Fruit fly (Drosophila melanogaster) whole organism, pupa: ENCODE data around the gene CG32388.

Source experiments
- CG10348 ChIP-seq: fragments of 200-800 bp; sonication (Bioruptor generic); IDR thresholded peaks from 2 replicates; pipeline ENCODE4 v1.3.6; 2022; ENCODE audit warnings: missing biosample characterization, missing genetic modification characterization
- CG12605 ChIP-seq: fragments of 200-800 bp; sonication (Bioruptor generic); IDR thresholded peaks from 2 replicates; pipeline ENCODE4 v1.3.6; 2022; ENCODE audit warnings: missing biosample characterization, missing genetic modification characterization
- CG13204 ChIP-seq: fragments of 200-800 bp; sonication (Bioruptor generic); optimal IDR thresholded peaks from 2 replicates; lab custom pipeline; 2018; ENCODE audit warnings: missing biosample characterization, mild to moderate bottlenecking, missing genetic modification characterization, moderate library complexity
- CG14655 ChIP-seq: fragments of 200-800 bp; sonication (Bioruptor generic); optimal IDR thresholded peaks from 3 replicates; lab custom pipeline; 2017; ENCODE audit warnings: mild to moderate bottlenecking, missing biosample characterization, missing genetic modification reagents, missing genetic modification characterization
- CG15710 ChIP-seq: fragments of 200-800 bp; sonication (Bioruptor generic); optimal IDR thresholded peaks from 2 replicates; lab custom pipeline; 2018; ENCODE audit warnings: missing biosample characterization, mild to moderate bottlenecking, missing genetic modification characterization, moderate library complexity
- CG17806 ChIP-seq: fragments of 200-800 bp; sonication (Bioruptor generic); optimal IDR thresholded peaks from 2 replicates; lab custom pipeline; 2018; ENCODE audit warnings: missing biosample characterization, mild to moderate bottlenecking, missing genetic modification characterization, moderate library complexity
- CG32121 ChIP-seq: fragments of 200-800 bp; sonication (Bioruptor generic); IDR thresholded peaks from 2 replicates; pipeline ENCODE4 v1.3.6; 2022; ENCODE audit warnings: missing biosample characterization, missing genetic modification characterization
- CG34367 ChIP-seq: fragments of 200-800 bp; sonication (Bioruptor generic); optimal IDR thresholded peaks from 2 replicates; lab custom pipeline; 2018; ENCODE audit warnings: missing biosample characterization, mild to moderate bottlenecking, missing genetic modification characterization
- CG4496 ChIP-seq: fragments of 200-800 bp; sonication (Bioruptor generic); IDR thresholded peaks from 3 replicates; pipeline ENCODE4 v1.3.6; 2022; ENCODE audit warnings: missing biosample characterization, missing genetic modification characterization
- CG8159 ChIP-seq: fragments of 200-800 bp; sonication (Bioruptor generic); optimal IDR thresholded peaks from 3 replicates; lab custom pipeline; 2018; ENCODE audit warnings: missing biosample characterization, mild to moderate bottlenecking, missing genetic modification characterization, moderate library complexity
- CG8301 ChIP-seq: fragments of 200-800 bp; sonication (Bioruptor generic); optimal IDR thresholded peaks from 2 replicates; lab custom pipeline; 2018; ENCODE audit warnings: missing biosample characterization, mild to moderate bottlenecking, missing genetic modification characterization
- CG9948 ChIP-seq: fragments of 200-800 bp; sonication (Bioruptor generic); optimal IDR thresholded peaks from 2 replicates; lab custom pipeline; 2018; ENCODE audit warnings: missing biosample characterization, mild to moderate bottlenecking, missing genetic modification characterization, moderate library complexity
- D1 ChIP-seq: fragments of 200-800 bp; sonication (Bioruptor generic); optimal IDR thresholded peaks from 2 replicates; lab custom pipeline; 2018; ENCODE audit warnings: missing biosample characterization, mild to moderate bottlenecking, missing genetic modification characterization, moderate library complexity
- EcR ChIP-seq: fragments of 200-800 bp; sonication (Bioruptor generic); optimal IDR thresholded peaks from 3 replicates; lab custom pipeline; 2019; ENCODE audit warnings: missing biosample characterization, missing genetic modification characterization, mild to moderate bottlenecking, moderate library complexity, missing genetic modification reagents
- Ets98B ChIP-seq: fragments of 200-800 bp; sonication (Bioruptor generic); IDR thresholded peaks from 2 replicates; pipeline ENCODE4 v1.3.6; 2022; ENCODE audit warnings: missing biosample characterization, missing genetic modification characterization
- Pif1A ChIP-seq: fragments of 200-800 bp; sonication (Bioruptor generic); optimal IDR thresholded peaks from 3 replicates; lab custom pipeline; 2016; ENCODE audit warnings: missing biosample characterization, missing genetic modification characterization
- Pif1B ChIP-seq: fragments of 200-800 bp; sonication (Bioruptor generic); optimal IDR thresholded peaks from 3 replicates; lab custom pipeline; 2016; ENCODE audit warnings: missing biosample characterization, missing genetic modification characterization
- Snoo ChIP-seq: fragments of 200-800 bp; sonication (Bioruptor generic); optimal IDR thresholded peaks from 3 replicates; lab custom pipeline; 2017; ENCODE audit warnings: missing biosample characterization, mild to moderate bottlenecking, missing genetic modification characterization, inconsistent platforms
- fd96Ca ChIP-seq: fragments of 200-800 bp; sonication (Bioruptor generic); IDR thresholded peaks from 3 replicates; pipeline ENCODE4 v1.3.6; 2022; ENCODE audit warnings: missing biosample characterization, missing genetic modification characterization
- gl ChIP-seq: fragments of 200-800 bp; sonication (Bioruptor generic); optimal IDR thresholded peaks from 2 replicates; lab custom pipeline; 2018; ENCODE audit warnings: missing biosample characterization, mild to moderate bottlenecking, missing genetic modification characterization
- rn ChIP-seq: fragments of 200-800 bp; sonication (Bioruptor generic); IDR thresholded peaks from 2 replicates; pipeline ENCODE4 v1.3.6; 2022; ENCODE audit warnings: missing biosample characterization, missing genetic modification characterization

Gene CG32388

dm6 chr3L:7001855-7002254 lies 17.5 kb upstream of the CG32388 start:
- TF ChIP-seq CG15710 (tag; lab: Kevin White, UChicago), result no peak
- TF ChIP-seq gl (tag; lab: Kevin White, UChicago), result no peak
- no peak for TF ChIP-seq CG13204 (GFP tag; lab: Kevin White, UChicago)
- 0 out of 2 replicates have a peak, but pooled peaks have one; percentile 10 for TF ChIP-seq CG12605 (GFP tag; lab: Robert Waterston, UW)
- no peak for TF ChIP-seq Pif1A
- no peak for TF ChIP-seq EcR (GFP tag; lab: Kevin White, UChicago)
- TF ChIP-seq Pif1B, result no peak
- peak; percentile 70 for TF ChIP-seq CG32121 (GFP tag; lab: Robert Waterston, UW)
- TF ChIP-seq CG9948 (tag; lab: Kevin White, UChicago), result no peak
- TF ChIP-seq CG4496 (GFP tag; lab: Robert Waterston, UW), result no peak
- TF ChIP-seq rn (GFP tag; lab: Robert Waterston, UW), result no peak
- TF ChIP-seq CG17806 (tag; lab: Kevin White, UChicago), result no peak
- no peak for TF ChIP-seq fd96Ca
- TF ChIP-seq D1, result no peak
- no peak for TF ChIP-seq Snoo (tag; lab: Kevin White, UChicago)
- TF ChIP-seq CG8159 (tag; lab: Kevin White, UChicago), result peak; percentile 20
- TF ChIP-seq CG34367 (tag; lab: Kevin White, UChicago), result no peak

dm6 chr3L:6999993-7000392 lies 15.6 kb upstream of the CG32388 start:
- TF ChIP-seq CG15710 (tag; lab: Kevin White, UChicago), result no peak
- TF ChIP-seq CG14655 (GFP tag; lab: Kevin White, UChicago), result no peak
- TF ChIP-seq Pif1A, result no peak
- TF ChIP-seq Snoo (tag; lab: Kevin White, UChicago), result no peak
- TF ChIP-seq Ets98B (GFP tag; lab: Robert Waterston, UW), result no peak
- no peak for TF ChIP-seq CG9948 (tag; lab: Kevin White, UChicago)
- no peak for TF ChIP-seq rn (GFP tag; lab: Robert Waterston, UW)
- no peak for TF ChIP-seq Pif1B
- TF ChIP-seq gl (tag; lab: Kevin White, UChicago), result no peak
- no peak for TF ChIP-seq CG8301

- TF ChIP-seq CG8159 (tag; lab: Kevin White, UChicago), result no peak
- TF ChIP-seq CG14655 (GFP tag; lab: Kevin White, UChicago), result no peak
- no peak for TF ChIP-seq CG13204 (GFP tag; lab: Kevin White, UChicago)
- TF ChIP-seq CG17806 (tag; lab: Kevin White, UChicago), result no peak
- no peak for TF ChIP-seq fd96Ca
- no peak for TF ChIP-seq CG4496 (GFP tag; lab: Robert Waterston, UW)
- TF ChIP-seq CG9948 (tag; lab: Kevin White, UChicago), result no peak
- no peak for TF ChIP-seq D1
- peak; percentile 16; the same call in 1 of the 2 replicates for TF ChIP-seq CG32121 (GFP tag; lab: Robert Waterston, UW)
- TF ChIP-seq Pif1B, result no peak
- TF ChIP-seq Ets98B (GFP tag; lab: Robert Waterston, UW), result 0 out of 2 replicates have a peak, but pooled peaks have one; percentile 15
- TF ChIP-seq rn (GFP tag; lab: Robert Waterston, UW), result no peak
- no peak for TF ChIP-seq CG10348 (GFP tag; lab: Robert Waterston, UW)
- peak; percentile 33; the same call in 1 of the 2 replicates for TF ChIP-seq CG12605 (GFP tag; lab: Robert Waterston, UW)
- no peak for TF ChIP-seq CG15710 (tag; lab: Kevin White, UChicago)
- TF ChIP-seq CG8301, result no peak
These were observed 14.3 kb upstream of the CG32388 start, which contains the start of gene Mp for dm6 chr3L:6998692-6999091. Gene Mp (plus strand): TSS chr3L:6998843.

dm6 chr3L:6997410-6997809 lies 13.0 kb upstream of the CG32388 start:
- TF ChIP-seq rn (GFP tag; lab: Robert Waterston, UW) (no peak), CG12605 (GFP tag; lab: Robert Waterston, UW) (peak; percentile 68; the same call in 1 of the 2 replicates)
- TF ChIP-seq, all 21 proteins: peak for 1

dm6 chr3L:6996907-6997306 lies 12.5 kb upstream of the CG32388 start:
- TF ChIP-seq Pif1B (no peak), CG14655 (GFP tag; lab: Kevin White, UChicago) (peak; percentile 59), Snoo (tag; lab: Kevin White, UChicago) (peak; percentile 3), CG8301 (peak; percentile 59), CG17806 (tag; lab: Kevin White, UChicago) (peak; percentile 20), CG15710 (tag; lab: Kevin White, UChicago) (peak; percentile 28), D1 (no peak), CG4496 (GFP tag; lab: Robert Waterston, UW) (peak; percentile 59; the same call in 1 of the 3 replicates), Ets98B (GFP tag; lab: Robert Waterston, UW) (peak; percentile 47; the same call in 1 of the 2 replicates), gl (tag; lab: Kevin White, UChicago) (no peak), CG32121 (GFP tag; lab: Robert Waterston, UW) (peak; percentile 74), CG34367 (tag; lab: Kevin White, UChicago) (peak; percentile 6), CG12605 (GFP tag; lab: Robert Waterston, UW) (no peak), fd96Ca (0 out of 3 replicates have a peak, but pooled peaks have one; percentile 34), CG9948 (tag; lab: Kevin White, UChicago) (peak; percentile 29), CG8159 (tag; lab: Kevin White, UChicago) (peak; percentile 56), CG10348 (GFP tag; lab: Robert Waterston, UW) (no peak), Pif1A (peak; percentile 47), rn (GFP tag; lab: Robert Waterston, UW) (no peak), EcR (GFP tag; lab: Kevin White, UChicago) (no peak), CG13204 (GFP tag; lab: Kevin White, UChicago) (no peak)
- TF ChIP-seq, all 21 proteins: peak for 13

dm6 chr3L:6995364-6995749 lies 11.0 kb upstream of the CG32388 start:
- TF ChIP-seq EcR (GFP tag; lab: Kevin White, UChicago), result no peak
- no peak for TF ChIP-seq CG15710 (tag; lab: Kevin White, UChicago)
- TF ChIP-seq CG9948 (tag; lab: Kevin White, UChicago), result no peak
- TF ChIP-seq gl (tag; lab: Kevin White, UChicago), result no peak
- no peak for TF ChIP-seq CG13204 (GFP tag; lab: Kevin White, UChicago)
- no peak for TF ChIP-seq CG14655 (GFP tag; lab: Kevin White, UChicago)
- no peak for TF ChIP-seq Ets98B (GFP tag; lab: Robert Waterston, UW)
- no peak for TF ChIP-seq CG8301
- TF ChIP-seq CG4496 (GFP tag; lab: Robert Waterston, UW), result no peak
- TF ChIP-seq rn (GFP tag; lab: Robert Waterston, UW), result no peak
- no peak for TF ChIP-seq D1
- TF ChIP-seq CG10348 (GFP tag; lab: Robert Waterston, UW), result no peak
- no peak for TF ChIP-seq fd96Ca
- TF ChIP-seq Snoo (tag; lab: Kevin White, UChicago), result no peak
- no peak for TF ChIP-seq CG32121 (GFP tag; lab: Robert Waterston, UW)
- TF ChIP-seq CG12605 (GFP tag; lab: Robert Waterston, UW), result no peak
- no peak for TF ChIP-seq Pif1B
